Worm (Caenorhabditis elegans) whole organism, midembryonic: ENCODE results near the gene T05C7.5.

Source experiments
- T22C8.4 ChIP-seq: fragments of 200-800 bp; sonication (Bioruptor generic); IDR thresholded peaks from 2 replicates; pipeline ENCODE4 v1.3.6; 2022; ENCODE audit warnings: missing genetic modification characterization, missing compliant biosample characterization
- flt-1 ChIP-seq: fragments of 200-800 bp; sonication (Bioruptor generic); IDR thresholded peaks from 2 replicates; pipeline ENCODE4 v1.3.6; 2022; ENCODE audit warnings: missing genetic modification characterization, missing compliant biosample characterization
- ztf-23 ChIP-seq: fragments of 200-800 bp; sonication (Bioruptor generic); IDR thresholded peaks from 2 replicates; pipeline ENCODE4 v1.3.6; 2022; ENCODE audit warnings: missing genetic modification reagents, missing genetic modification characterization, missing compliant biosample characterization
- ztf-29 ChIP-seq: fragments of 200-800 bp; sonication (Bioruptor generic); IDR thresholded peaks from 2 replicates; pipeline ENCODE4 v1.3.6; 2022; ENCODE audit warnings: missing genetic modification reagents, missing genetic modification characterization, missing compliant biosample characterization

DNA sequence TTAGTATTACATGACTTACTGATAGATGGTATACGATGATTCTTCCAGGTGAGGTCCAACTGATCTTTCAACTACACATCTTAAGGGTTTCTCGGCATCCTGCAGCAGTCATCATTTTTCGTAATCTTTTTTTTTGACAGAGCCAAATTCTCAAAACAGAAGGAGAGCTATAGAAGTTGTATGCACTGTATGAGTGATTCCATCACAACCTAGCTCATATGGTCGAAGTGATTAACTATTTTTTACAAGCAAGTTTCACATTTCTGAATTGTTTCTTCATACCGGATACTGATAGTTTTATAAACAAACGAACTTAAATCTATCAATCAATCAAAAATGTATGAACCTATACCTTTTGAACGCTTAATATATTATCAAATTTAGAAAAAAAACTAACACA lies at the start of gene T05C7.5:
- TF ChIP-seq ztf-29 (no peak), flt-1 (GFP tag; lab: Robert Waterston, UW) (no peak), T22C8.4 (GFP tag; lab: Robert Waterston, UW) (no peak), ztf-23 (GFP tag; lab: Robert Waterston, UW) (no peak)
